Fruit fly (Drosophila melanogaster): ENCODE measurements around the gene GMF.

Gene GMF

dm6 chr2L:16287602-16288392, 15.0 kb downstream of the GMF start, which contains the start of the genes crp and pkaap (continued):
- TF ChIP-seq Fer2 (tag; optimal IDR thresholded peaks at IDR 0.05) (peak; percentile 42), CG2889 (GFP tag; IDR thresholded peaks at IDR 0.05) (no peak), slp2 (GFP tag; optimal IDR thresholded peaks at IDR 0.05) (peak; percentile 86), CG15479 (GFP tag; optimal IDR thresholded peaks at IDR 0.05) (no peak), Camta (GFP tag; optimal IDR thresholded peaks at IDR 0.05) (peak; percentile 84), Dip2 (GFP tag; IDR thresholded peaks at IDR 0.05) (no peak), grau (tag; optimal IDR thresholded peaks at IDR 0.05) (peak; percentile 69), bigmax (GFP tag; optimal IDR thresholded peaks at IDR 0.05) (peak; percentile 7), jing (GFP tag; optimal IDR thresholded peaks at IDR 0.05) (peak; percentile 51), CG13296 (GFP tag; optimal IDR thresholded peaks at IDR 0.05) (peak; percentile 55), Bteb2 (GFP tag; optimal IDR thresholded peaks at IDR 0.05) (peak; percentile 72), chn (GFP tag; optimal IDR thresholded peaks at IDR 0.05) (peak; percentile 86), CG34376 (GFP tag; optimal IDR thresholded peaks at IDR 0.05) (peak; percentile 52), CG12104 (GFP tag; optimal IDR thresholded peaks at IDR 0.05) (peak; percentile 46), bab2 (GFP tag; optimal IDR thresholded peaks at IDR 0.05) (peak; percentile 90), crc (GFP tag; optimal IDR thresholded peaks at IDR 0.05) (peak; percentile 48), CG1832 (GFP tag; optimal IDR thresholded peaks at IDR 0.05) (no peak), exex (tag; optimal IDR thresholded peaks at IDR 0.05) (peak; percentile 13), Trl (optimal IDR thresholded peaks at IDR 0.05) (no peak), Trl (GFP tag; optimal IDR thresholded peaks at IDR 0.05) (peak; percentile 94), CG42726 (GFP tag; IDR thresholded peaks at IDR 0.05; ENCODE audit: partially characterized antibody) (no peak), CG7372 (GFP tag; IDR thresholded peaks at IDR 0.05) (no peak), Sry-β (GFP tag; optimal IDR thresholded peaks at IDR 0.05) (peak; percentile 27), ems (GFP tag; optimal IDR thresholded peaks at IDR 0.05) (peak; percentile 68), Lim3 (GFP tag; IDR thresholded peaks at IDR 0.05) (no peak), nerfin-2 (GFP tag; IDR thresholded peaks at IDR 0.05; ENCODE audit: partially characterized antibody) (no peak), Sry-δ (GFP tag; optimal IDR thresholded peaks at IDR 0.05) (peak; percentile 93), hkb (optimal IDR thresholded peaks at IDR 0.05) (peak; percentile 60), hkb (GFP tag; IDR thresholded peaks at IDR 0.05) (no peak), dmrt11E (tag; optimal IDR thresholded peaks at IDR 0.05) (peak; percentile 63), Dek (tag; optimal IDR thresholded peaks at IDR 0.05) (peak; percentile 75), CG6813 (GFP tag; optimal IDR thresholded peaks at IDR 0.05) (peak; percentile 64), Blimp-1 (GFP tag; optimal IDR thresholded peaks at IDR 0.05) (peak; percentile 55), hb (GFP tag; IDR thresholded peaks at IDR 0.05; ENCODE audit: partially characterized antibody) (no peak), bcd (GFP tag; optimal IDR thresholded peaks at IDR 0.05) (peak; percentile 69), CG12744 (GFP tag; optimal IDR thresholded peaks at IDR 0.05) (peak; percentile 77), oc (tag; optimal IDR thresholded peaks at IDR 0.05) (no peak), da (GFP tag; optimal IDR thresholded peaks at IDR 0.05) (peak; percentile 65), slou (GFP tag; optimal IDR thresholded peaks at IDR 0.05) (peak; percentile 86), D (optimal IDR thresholded peaks at IDR 0.05) (no peak), D (GFP tag; optimal IDR thresholded peaks at IDR 0.05) (peak; percentile 43), CG1529 (GFP tag; optimal IDR thresholded peaks at IDR 0.05) (peak; percentile 61), ato (GFP tag; IDR thresholded peaks at IDR 0.05; ENCODE audit: partially characterized antibody) (no peak), otp (GFP tag; IDR thresholded peaks at IDR 0.05) (no peak), Vsx1 (GFP tag; optimal IDR thresholded peaks at IDR 0.05) (peak; percentile 46), CG4404 (GFP tag; IDR thresholded peaks at IDR 0.05) (no peak), CG6791 (GFP tag; IDR thresholded peaks at IDR 0.05; ENCODE audit: partially characterized antibody) (no peak), CG3726 (GFP tag; IDR thresholded peaks at IDR 0.05) (no peak), CG13424 (tag; optimal IDR thresholded peaks at IDR 0.05) (peak; percentile 46), Gsc (GFP tag; IDR thresholded peaks at IDR 0.05) (no peak)

All from whole organism, embryonic.